Worm (Caenorhabditis elegans) whole organism, L1 larva: ENCODE data around the gene F42H10.3.

ENCODE experiments used
- dpl-1 ChIP-seq, 3 experiments: fragments of 150-350 bp in 2 of 3; sonication (generic microtip) in 1 of 3; optimal IDR thresholded peaks; 2 replicates each; lab custom pipeline; 2014 to 2017; ENCODE audit warnings: missing biosample characterization in 3 of 3, missing genetic modification characterization in 3 of 3, missing genetic modification reagents in 3 of 3
- jun-1 ChIP-seq: fragments of 150-350 bp; optimal IDR thresholded peaks from 2 replicates; lab custom pipeline; 2014; ENCODE audit warnings: missing biosample characterization, missing genetic modification reagents, missing genetic modification characterization
- mep-1 ChIP-seq: fragments of 150-350 bp; optimal IDR thresholded peaks from 2 replicates; lab custom pipeline; 2014; ENCODE audit warnings: missing biosample characterization, missing genetic modification characterization
- nhr-19 ChIP-seq: fragments of 200-800 bp; sonication (Bioruptor generic); conservative IDR thresholded peaks from 2 replicates; pipeline ENCODE4 v1.3.6; 2022; ENCODE audit warnings: missing genetic modification characterization, missing compliant biosample characterization
- nhr-28 ChIP-seq: fragments of 150-350 bp; optimal IDR thresholded peaks from 2 replicates; lab custom pipeline; 2014; ENCODE audit warnings: missing biosample characterization, missing genetic modification characterization
- nhr-76 ChIP-seq: sonication (generic microtip); optimal IDR thresholded peaks from 2 replicates; lab custom pipeline; 2017; ENCODE audit warnings: missing biosample characterization, missing genetic modification characterization
- skn-1 ChIP-seq: fragments of 150-350 bp; optimal IDR thresholded peaks from 2 replicates; lab custom pipeline; 2014; ENCODE audit warnings: missing biosample characterization, missing genetic modification characterization
- sup-37 ChIP-seq: fragments of 200-800 bp; sonication (Bioruptor generic); optimal IDR thresholded peaks from 2 replicates; lab custom pipeline; 2018; ENCODE audit warnings: mild to moderate bottlenecking, missing genetic modification characterization, missing compliant biosample characterization
- zag-1 ChIP-seq: fragments of 150-350 bp; optimal IDR thresholded peaks from 2 replicates; lab custom pipeline; 2014; ENCODE audit warnings: missing biosample characterization, missing genetic modification characterization

DNA sequence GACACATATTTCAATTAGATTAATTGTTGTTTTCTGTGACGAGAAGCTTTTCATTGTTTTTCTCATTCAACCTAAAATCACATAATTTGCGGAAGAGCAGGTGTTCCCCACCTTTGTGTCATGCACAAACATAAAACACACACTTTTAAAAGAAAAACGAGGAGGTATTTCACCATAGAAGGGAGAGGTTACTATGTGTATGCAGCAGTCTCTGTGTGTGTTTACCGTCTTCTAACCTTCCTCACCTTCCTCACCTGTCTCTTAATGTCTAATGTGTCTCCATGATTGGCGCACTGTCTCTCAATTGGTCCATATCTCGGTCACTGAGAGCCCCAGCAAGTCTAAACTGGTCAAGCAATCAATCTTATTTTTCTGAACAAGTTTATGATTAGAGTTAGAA is 22.4 kb downstream of the F42H10.3 start:
- no peak for TF ChIP-seq mep-1 (tag; lab: Kevin White, UChicago)
- TF ChIP-seq nhr-76 (tag; lab: Kevin White, UChicago), result no peak
- TF ChIP-seq skn-1 (tag; lab: Kevin White, UChicago), result no peak
- no peak for TF ChIP-seq jun-1 (tag; lab: Kevin White, UChicago)
- no peak for TF ChIP-seq zag-1 (tag; lab: Kevin White, UChicago)
- TF ChIP-seq sup-37, result no peak
- TF ChIP-seq dpl-1 (GFP tag; optimal IDR thresholded peaks at IDR 0.05; lab: Kevin White, UChicago), result no peak
- no peak for TF ChIP-seq nhr-28 (tag; lab: Kevin White, UChicago)
- no peak for TF ChIP-seq nhr-19 (GFP tag; lab: Robert Waterston, UW)
